Worm (Caenorhabditis elegans) whole organism, midembryonic: ENCODE results near the gene dgn-1.

Source experiments
- T22C8.4 ChIP-seq: fragments of 200-800 bp; sonication (Bioruptor generic); IDR thresholded peaks from 2 replicates; pipeline ENCODE4 v1.3.6; 2022; ENCODE audit warnings: missing genetic modification characterization, missing compliant biosample characterization
- cog-1 ChIP-seq: sonication (generic microtip); optimal IDR thresholded peaks from 2 replicates; lab custom pipeline; 2016; ENCODE audit warnings: missing genetic modification characterization, missing compliant biosample characterization
- flt-1 ChIP-seq: fragments of 200-800 bp; sonication (Bioruptor generic); IDR thresholded peaks from 2 replicates; pipeline ENCODE4 v1.3.6; 2022; ENCODE audit warnings: missing genetic modification characterization, missing compliant biosample characterization
- klf-2 ChIP-seq: fragments of 200-800 bp; sonication (Bioruptor generic); conservative IDR thresholded peaks from 2 replicates; pipeline ENCODE4 v1.3.6; 2022; ENCODE audit warnings: missing genetic modification reagents, missing genetic modification characterization, missing compliant biosample characterization
- ref-1 ChIP-seq: fragments of 200-800 bp; sonication (Bioruptor generic); conservative IDR thresholded peaks from 2 replicates; pipeline ENCODE4 v1.3.6; 2022; ENCODE audit warnings: missing genetic modification reagents, missing genetic modification characterization, missing compliant biosample characterization
- tab-1 ChIP-seq: fragments of 200-800 bp; sonication (Bioruptor generic); IDR thresholded peaks from 2 replicates; pipeline ENCODE4 v1.3.6; 2022; ENCODE audit warnings: missing genetic modification characterization, missing compliant biosample characterization
- ztf-23 ChIP-seq: fragments of 200-800 bp; sonication (Bioruptor generic); IDR thresholded peaks from 2 replicates; pipeline ENCODE4 v1.3.6; 2022; ENCODE audit warnings: missing genetic modification reagents, missing genetic modification characterization, missing compliant biosample characterization
- ztf-29 ChIP-seq: fragments of 200-800 bp; sonication (Bioruptor generic); IDR thresholded peaks from 2 replicates; pipeline ENCODE4 v1.3.6; 2022; ENCODE audit warnings: missing genetic modification reagents, missing genetic modification characterization, missing compliant biosample characterization

DNA sequence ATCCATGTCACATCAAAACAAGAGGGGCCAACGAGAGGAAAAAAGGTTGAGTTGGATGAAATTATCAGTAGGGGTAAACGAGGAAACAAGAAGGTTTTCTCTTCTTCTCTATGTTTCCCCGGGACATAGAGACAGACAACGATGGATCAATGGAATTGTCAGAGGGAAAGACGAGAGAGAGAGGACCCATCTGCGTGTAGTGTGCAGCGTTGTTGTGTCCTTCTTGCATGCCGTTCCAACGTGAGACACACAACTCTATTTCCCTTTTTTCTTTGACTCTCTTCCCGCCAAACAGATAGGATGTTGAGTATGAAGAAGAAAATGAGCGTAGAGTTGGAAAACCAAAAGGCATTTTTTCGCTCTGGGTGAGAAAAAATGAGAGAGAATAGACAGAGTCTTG, 27.8 kb downstream of the dgn-1 start:
- TF ChIP-seq cog-1 (tag; lab: Kevin White, UChicago) (no peak), flt-1 (GFP tag; lab: Robert Waterston, UW) (no peak), ref-1 (GFP tag; lab: Robert Waterston, UW) (no peak), T22C8.4 (GFP tag; lab: Robert Waterston, UW) (no peak), tab-1 (no peak), ztf-23 (GFP tag; lab: Robert Waterston, UW) (no peak), ztf-29 (no peak), klf-2 (GFP tag; lab: Robert Waterston, UW) (no peak)
